Worm (Caenorhabditis elegans) whole organism, L4/young adult: ENCODE results near the gene C56A3.6.
A peak's percentile ranks its signal among the peaks of the same experiment; 100 is the strongest.

Source experiments
- dao-5 ChIP-seq: sonication (generic microtip); optimal IDR thresholded peaks from 2 replicates; lab custom pipeline; 2016; ENCODE audit warnings: missing genotype, missing genetic modification characterization, moderate library complexity, missing compliant biosample characterization
- him-1 ChIP-seq: sonication (generic microtip); optimal IDR thresholded peaks from 2 replicates; lab custom pipeline; 2016; ENCODE audit warnings: missing genotype, missing genetic modification reagents, missing genetic modification characterization, missing compliant biosample characterization

- TF ChIP-seq dao-5 (tag; lab: Kevin White, UChicago), result no peak
- TF ChIP-seq him-1 (tag; lab: Kevin White, UChicago), result peak; percentile 64
Measured at ce11 chrV:13556746-13557145, 549 bp upstream of the C56A3.6 start, which contains the start of gene cav-2.
